Fruit fly (Drosophila melanogaster) whole organism, embryonic: ENCODE measurements around the gene CG32462.
A peak's percentile ranks its signal among the peaks of the same experiment; 100 is the strongest.

Source experiments
- Antp ChIP-seq: fragments of 200-800 bp; sonication (Bioruptor generic); optimal IDR thresholded peaks from 3 replicates; lab custom pipeline; 2016; ENCODE audit warnings: missing biosample characterization, missing genetic modification characterization
- Atf6 ChIP-seq: fragments of 200-800 bp; sonication (Bioruptor generic); IDR thresholded peaks from 2 replicates; pipeline ENCODE4 v1.3.6; 2022; ENCODE audit warnings: missing biosample characterization, missing genetic modification characterization
- CG11723 ChIP-seq: fragments of 200-800 bp; sonication (Bioruptor generic); optimal IDR thresholded peaks from 2 replicates; lab custom pipeline; 2017; ENCODE audit warnings: missing biosample characterization, mild to moderate bottlenecking, missing genetic modification characterization
- CG14050 ChIP-seq: fragments of 200-800 bp; sonication (Bioruptor generic); IDR thresholded peaks from 3 replicates; pipeline ENCODE4 v1.3.6; 2022; ENCODE audit warnings: missing biosample characterization, missing genetic modification characterization
- CG15073 ChIP-seq: fragments of 200-800 bp; sonication (Bioruptor generic); optimal IDR thresholded peaks from 2 replicates; lab custom pipeline; 2016; ENCODE audit warnings: missing biosample characterization, missing genetic modification characterization
- CG1792 ChIP-seq: fragments of 200-800 bp; sonication (Bioruptor generic); optimal IDR thresholded peaks from 2 replicates; lab custom pipeline; 2016; ENCODE audit warnings: missing biosample characterization, missing genetic modification characterization
- CG18011 ChIP-seq: fragments of 200-800 bp; sonication (Bioruptor generic); optimal IDR thresholded peaks from 2 replicates; lab custom pipeline; 2017; ENCODE audit warnings: missing biosample characterization, missing genetic modification characterization, mild to moderate bottlenecking, moderate library complexity, missing genotype
- CG30020 ChIP-seq: fragments of 200-800 bp; optimal IDR thresholded peaks from 2 replicates; lab custom pipeline; 2019; ENCODE audit warnings: missing biosample characterization, mild to moderate bottlenecking, missing genetic modification characterization, moderate library complexity
- CG30403 ChIP-seq: fragments of 200-800 bp; sonication (Bioruptor generic); optimal IDR thresholded peaks from 3 replicates; lab custom pipeline; 2016; ENCODE audit warnings: missing biosample characterization, missing genetic modification characterization
- CG3065 ChIP-seq: fragments of 200-800 bp; sonication (Bioruptor generic); optimal IDR thresholded peaks from 2 replicates; lab custom pipeline; 2016; ENCODE audit warnings: missing biosample characterization, missing genetic modification characterization
- CG42726 ChIP-seq: fragments of 200-800 bp; sonication (Bioruptor generic); IDR thresholded peaks from 2 replicates; pipeline ENCODE4 v1.3.6; 2022; ENCODE audit warnings: missing biosample characterization, missing genetic modification characterization; ENCODE audit not compliant: partially characterized antibody
- CG4328 ChIP-seq: fragments of 200-800 bp; sonication (Bioruptor generic); optimal IDR thresholded peaks from 3 replicates; lab custom pipeline; 2017; ENCODE audit warnings: missing biosample characterization, missing genetic modification reagents, missing genetic modification characterization
- CG6254 ChIP-seq: fragments of 200-800 bp; sonication (Bioruptor generic); optimal IDR thresholded peaks from 3 replicates; lab custom pipeline; 2017; ENCODE audit warnings: mild to moderate bottlenecking, missing biosample characterization, missing genetic modification reagents, missing genetic modification characterization
- CG6654 ChIP-seq: fragments of 200-800 bp; sonication (Bioruptor generic); optimal IDR thresholded peaks from 2 replicates; lab custom pipeline; 2017; ENCODE audit warnings: missing biosample characterization, mild to moderate bottlenecking, missing genetic modification characterization
- CG9437 ChIP-seq: fragments of 200-800 bp; sonication (Bioruptor generic); optimal IDR thresholded peaks from 2 replicates; lab custom pipeline; 2018; ENCODE audit warnings: missing biosample characterization, mild to moderate bottlenecking, missing genetic modification characterization
- Deaf1 ChIP-seq: fragments of 200-800 bp; optimal IDR thresholded peaks from 3 replicates; lab custom pipeline; 2019; ENCODE audit warnings: missing biosample characterization, mild to moderate bottlenecking, missing genetic modification characterization, moderate library complexity
- Dfd ChIP-seq, 2 experiments: fragments of >200 bp; optimal IDR thresholded peaks; 2 replicates each; lab custom pipeline; 2017; ENCODE audit warnings: missing biosample characterization in 2 of 2, missing genetic modification characterization in 2 of 2
- E2f2 ChIP-seq: fragments of 200-800 bp; sonication (Bioruptor generic); IDR thresholded peaks from 2 replicates; pipeline ENCODE4 v1.3.6; 2022; ENCODE audit warnings: missing biosample characterization, missing genetic modification characterization
- Eip74EF ChIP-seq, 2 experiments: fragments of 200-800 bp in 1 of 2; fragments of >200 bp in 1 of 2; sonication (Bioruptor generic) in 1 of 2; optimal IDR thresholded peaks; 2 replicates each; lab custom pipeline; 2017 to 2019; ENCODE audit warnings: missing biosample characterization in 2 of 2, missing genetic modification characterization in 2 of 2, mild to moderate bottlenecking in 1 of 2, moderate library complexity in 1 of 2
- HLH4C ChIP-seq: fragments of 200-800 bp; sonication (Bioruptor generic); IDR thresholded peaks from 3 replicates; pipeline ENCODE4 v1.3.6; 2022; ENCODE audit warnings: missing biosample characterization, missing genetic modification characterization; ENCODE audit not compliant: partially characterized antibody
- Hey ChIP-seq: fragments of 200-800 bp; sonication (Bioruptor generic); optimal IDR thresholded peaks from 3 replicates; lab custom pipeline; 2018; ENCODE audit warnings: missing biosample characterization, mild to moderate bottlenecking, missing genetic modification characterization
- MTF-1 ChIP-seq: fragments of 200-800 bp; sonication (Bioruptor generic); optimal IDR thresholded peaks from 2 replicates; lab custom pipeline; 2018; ENCODE audit warnings: missing biosample characterization, mild to moderate bottlenecking, missing genetic modification characterization, borderline replicate concordance
- Mes4 ChIP-seq: fragments of 200-800 bp; sonication (Bioruptor generic); optimal IDR thresholded peaks from 2 replicates; lab custom pipeline; 2016; ENCODE audit warnings: missing biosample characterization, missing genetic modification characterization
- Sin3A ChIP-seq: fragments of >200 bp; optimal IDR thresholded peaks from 2 replicates; lab custom pipeline; 2018
- Sry-β ChIP-seq: fragments of 200-800 bp; sonication (Bioruptor generic); optimal IDR thresholded peaks from 2 replicates; lab custom pipeline; 2018; ENCODE audit warnings: missing biosample characterization, mild to moderate bottlenecking, missing genetic modification characterization, moderate library complexity
- Ssrp ChIP-seq: fragments of 200-800 bp; sonication (Bioruptor generic); optimal IDR thresholded peaks from 2 replicates; lab custom pipeline; 2018; ENCODE audit warnings: missing biosample characterization, mild to moderate bottlenecking, missing genetic modification characterization, moderate library complexity
- ab ChIP-seq: fragments of 200-800 bp; sonication (Bioruptor generic); optimal IDR thresholded peaks from 2 replicates; lab custom pipeline; 2016; ENCODE audit warnings: missing biosample characterization, missing genetic modification characterization
- ash1 ChIP-seq: fragments of 200-800 bp; sonication (Bioruptor generic); optimal IDR thresholded peaks from 2 replicates; lab custom pipeline; 2018; ENCODE audit warnings: missing biosample characterization, mild to moderate bottlenecking, missing genetic modification characterization
- bbx ChIP-seq: fragments of 200-800 bp; sonication (Bioruptor generic); IDR thresholded peaks from 2 replicates; pipeline ENCODE4 v1.3.6; 2022; ENCODE audit warnings: missing biosample characterization, missing genetic modification characterization; ENCODE audit not compliant: partially characterized antibody
- btn ChIP-seq: fragments of 200-800 bp; sonication (Bioruptor generic); optimal IDR thresholded peaks from 2 replicates; lab custom pipeline; 2016; ENCODE audit warnings: missing biosample characterization, missing genetic modification characterization
- caup ChIP-seq: fragments of 200-800 bp; sonication (Bioruptor generic); optimal IDR thresholded peaks from 3 replicates; lab custom pipeline; 2017; ENCODE audit warnings: missing biosample characterization, mild to moderate bottlenecking, missing genetic modification characterization, moderate library complexity; ENCODE audit not compliant: severe bottlenecking
- corto ChIP-seq: fragments of 200-800 bp; sonication (Bioruptor generic); optimal IDR thresholded peaks from 2 replicates; lab custom pipeline; 2016; ENCODE audit warnings: missing biosample characterization, mild to moderate bottlenecking, missing genetic modification characterization, moderate library complexity
- croc ChIP-seq: fragments of 200-800 bp; sonication (Bioruptor generic); conservative IDR thresholded peaks from 3 replicates; pipeline ENCODE4 v1.3.6; 2022; ENCODE audit warnings: missing biosample characterization, missing genetic modification characterization
- crp ChIP-seq, 2 experiments: fragments of 200-800 bp; sonication (Bioruptor generic); optimal IDR thresholded peaks; 2 replicates in 1 of 2; 3 replicates in 1 of 2; lab custom pipeline; 2017; ENCODE audit warnings: missing biosample characterization in 2 of 2, missing genetic modification characterization in 2 of 2, mild to moderate bottlenecking in 1 of 2, moderate library complexity in 1 of 2
- dm ChIP-seq: fragments of 200-800 bp; sonication (Bioruptor generic); optimal IDR thresholded peaks from 3 replicates; lab custom pipeline; 2016; ENCODE audit warnings: missing biosample characterization, missing genetic modification characterization
- esg ChIP-seq: fragments of 200-800 bp; sonication (Bioruptor generic); conservative IDR thresholded peaks from 2 replicates; pipeline ENCODE4 v1.3.6; 2022; ENCODE audit warnings: missing biosample characterization, missing genetic modification characterization
- fd102C ChIP-seq: fragments of 200-800 bp; sonication (Bioruptor generic); optimal IDR thresholded peaks from 2 replicates; lab custom pipeline; 2018; ENCODE audit warnings: missing biosample characterization, mild to moderate bottlenecking, missing genetic modification characterization, moderate library complexity
- fd3F ChIP-seq: fragments of 200-800 bp; sonication (Bioruptor generic); optimal IDR thresholded peaks from 2 replicates; lab custom pipeline; 2018; ENCODE audit warnings: missing biosample characterization, mild to moderate bottlenecking, missing genetic modification characterization, moderate library complexity
- fu2 ChIP-seq: fragments of 200-800 bp; sonication (Bioruptor generic); optimal IDR thresholded peaks from 2 replicates; lab custom pipeline; 2016; ENCODE audit warnings: missing biosample characterization, missing genetic modification characterization
- gsb ChIP-seq: fragments of 200-800 bp; sonication (Bioruptor generic); IDR thresholded peaks from 2 replicates; pipeline ENCODE4 v1.3.6; 2022; ENCODE audit warnings: missing biosample characterization, missing genetic modification characterization
- kah ChIP-seq: fragments of 200-800 bp; sonication (Bioruptor generic); optimal IDR thresholded peaks from 2 replicates; lab custom pipeline; 2018; ENCODE audit warnings: missing biosample characterization, mild to moderate bottlenecking, missing genetic modification characterization
- ken ChIP-seq: fragments of 200-800 bp; sonication (Bioruptor generic); IDR thresholded peaks from 3 replicates; pipeline ENCODE4 v1.3.6; 2022; ENCODE audit warnings: missing biosample characterization, missing genetic modification characterization
- p53 ChIP-seq: fragments of 200-800 bp; sonication (Bioruptor generic); optimal IDR thresholded peaks from 2 replicates; lab custom pipeline; 2016; ENCODE audit warnings: missing biosample characterization, missing genetic modification characterization
- peb ChIP-seq: fragments of 200-800 bp; sonication (Bioruptor generic); IDR thresholded peaks from 2 replicates; pipeline ENCODE4 v1.3.6; 2022; ENCODE audit warnings: missing biosample characterization, missing genetic modification characterization
- seq ChIP-seq: fragments of 200-800 bp; sonication (Bioruptor generic); IDR thresholded peaks from 2 replicates; pipeline ENCODE4 v1.3.6; 2022; ENCODE audit warnings: missing biosample characterization, missing genetic modification characterization
- tgo ChIP-seq: fragments of 200-800 bp; sonication (Bioruptor generic); IDR thresholded peaks from 3 replicates; pipeline ENCODE4 v1.3.6; 2022; ENCODE audit warnings: missing biosample characterization, missing genetic modification characterization
- vfl ChIP-seq: fragments of 200-800 bp; sonication (Bioruptor generic); optimal IDR thresholded peaks from 2 replicates; lab custom pipeline; 2016; ENCODE audit warnings: missing biosample characterization, missing genetic modification characterization
- vnd ChIP-seq: fragments of 200-800 bp; sonication (Bioruptor generic); IDR thresholded peaks from 3 replicates; pipeline ENCODE4 v1.3.6; 2022; ENCODE audit warnings: missing biosample characterization, missing genetic modification characterization; ENCODE audit not compliant: partially characterized antibody

CG32462 gene

DNA sequence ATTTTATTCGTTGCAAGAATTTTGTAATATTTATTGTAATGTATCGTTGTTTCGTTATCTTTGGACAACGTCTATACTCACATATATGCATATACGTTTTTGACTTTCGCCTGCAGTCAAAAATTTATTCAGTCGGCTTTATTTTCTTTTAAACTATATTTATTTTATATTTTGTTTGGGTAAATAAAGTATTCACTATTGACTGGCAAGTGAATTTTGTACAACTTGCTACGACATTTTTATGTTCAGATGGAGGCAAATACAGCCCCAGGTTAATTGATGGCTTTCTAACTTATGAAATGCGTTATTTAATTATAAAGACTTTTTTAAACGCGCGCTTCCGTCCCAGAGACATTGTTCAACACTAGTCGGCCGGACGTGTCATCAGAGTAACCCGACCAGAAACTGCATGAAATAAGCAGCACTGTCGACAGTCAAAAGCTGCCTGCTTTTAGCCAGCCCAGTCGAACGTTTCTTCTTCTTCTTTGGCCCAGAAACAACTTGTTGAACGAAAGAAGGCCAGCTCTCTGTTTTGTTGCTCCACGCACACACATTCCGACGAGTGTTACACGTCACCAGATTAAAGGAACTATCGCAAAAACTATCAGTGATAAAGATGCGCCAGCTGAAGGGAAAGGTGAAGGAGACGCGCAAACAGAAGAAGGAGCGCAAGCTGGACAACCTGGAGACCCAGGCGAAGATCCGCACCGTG lies 10.2 kb upstream of the CG32462 start, which contains the start of gene CG33169 (continued):
- peak; percentile 67 for TF ChIP-seq peb (GFP tag; lab: Robert Waterston, UW)
- TF ChIP-seq fd102C (GFP tag; lab: Kevin White, UChicago), result peak; percentile 70
- TF ChIP-seq CG30020 (tag; lab: Kevin White, UChicago), result peak; percentile 56
- TF ChIP-seq Dfd (GFP tag; optimal IDR thresholded peaks at IDR 0.05; lab: Kevin White, UChicago), result no peak
- peak; percentile 85 for TF ChIP-seq CG1792 (GFP tag; lab: Kevin White, UChicago)
- TF ChIP-seq CG18011 (GFP tag; lab: Kevin White, UChicago), result peak; percentile 100
- peak; percentile 33 for TF ChIP-seq Ssrp (tag; lab: Kevin White, UChicago)
- TF ChIP-seq bbx (GFP tag; lab: Robert Waterston, UW), result peak; percentile 71
- TF ChIP-seq CG14050, result peak; percentile 60
- TF ChIP-seq esg (GFP tag; lab: Robert Waterston, UW), result no peak; the same call in 1 of the 2 replicates
- TF ChIP-seq caup (GFP tag; lab: Kevin White, UChicago), result peak; percentile 91
- peak; percentile 12 for TF ChIP-seq CG9437 (GFP tag; lab: Kevin White, UChicago)
- TF ChIP-seq croc (GFP tag; lab: Robert Waterston, UW), result peak; percentile 56; the same call in 2 of the 3 replicates
- TF ChIP-seq CG11723 (GFP tag; lab: Kevin White, UChicago), result peak; percentile 56
- peak; percentile 56; the same call in 1 of the 3 replicates for TF ChIP-seq vnd
- TF ChIP-seq Eip74EF (GFP tag; optimal IDR thresholded peaks at IDR 0.05; lab: Kevin White, UChicago), result no peak
- TF ChIP-seq gsb, result peak; percentile 78
- TF ChIP-seq crp (GFP tag; optimal IDR thresholded peaks at IDR 0.05; lab: Kevin White, UChicago), result peak in 1 of 2 experiments; percentile 78
- TF ChIP-seq CG30403 (GFP tag; lab: Kevin White, UChicago), result peak; percentile 78
- TF ChIP-seq ab, result peak; percentile 80
- peak; percentile 93 for TF ChIP-seq Antp (GFP tag; lab: Kevin White, UChicago)
- TF ChIP-seq seq (GFP tag; lab: Robert Waterston, UW), result no peak
- TF ChIP-seq ash1 (GFP tag; lab: Kevin White, UChicago), result peak; percentile 91
- peak; percentile 71 for TF ChIP-seq Hey (tag; lab: Kevin White, UChicago)
- TF ChIP-seq Mes4 (GFP tag; lab: Kevin White, UChicago), result peak; percentile 75
- TF ChIP-seq Sin3A (lab: Kevin White, UChicago), result peak; percentile 53
- TF ChIP-seq CG15073 (GFP tag; lab: Kevin White, UChicago), result no peak
- TF ChIP-seq CG6654 (GFP tag; lab: Kevin White, UChicago), result no peak
- peak; percentile 91 for TF ChIP-seq fu2 (GFP tag; lab: Kevin White, UChicago)
- peak; percentile 91 for TF ChIP-seq ken (GFP tag; lab: Robert Waterston, UW)
- no peak for TF ChIP-seq corto (GFP tag; lab: Kevin White, UChicago)
- peak; percentile 82 for TF ChIP-seq tgo (GFP tag; lab: Robert Waterston, UW)
- TF ChIP-seq kah (GFP tag; lab: Kevin White, UChicago), result peak; percentile 98
- TF ChIP-seq E2f2 (GFP tag; lab: Robert Waterston, UW), result peak; percentile 100
- TF ChIP-seq CG6254 (GFP tag; lab: Kevin White, UChicago), result no peak
- TF ChIP-seq Sry-β (GFP tag; lab: Kevin White, UChicago), result peak; percentile 23
- peak; percentile 89 for TF ChIP-seq p53 (GFP tag; lab: Kevin White, UChicago)
- TF ChIP-seq HLH4C, result peak; percentile 49; the same call in 1 of the 3 replicates
- peak; percentile 66 for TF ChIP-seq btn (GFP tag; lab: Kevin White, UChicago)
- TF ChIP-seq MTF-1 (GFP tag; lab: Kevin White, UChicago), result peak; percentile 76
- peak; percentile 46; the same call in 1 of the 2 replicates for TF ChIP-seq Atf6 (GFP tag; lab: Robert Waterston, UW)
- TF ChIP-seq fd3F (GFP tag; lab: Kevin White, UChicago), result peak; percentile 66
- TF ChIP-seq CG42726 (GFP tag; lab: Robert Waterston, UW), result peak; percentile 91
- TF ChIP-seq CG4328, result peak; percentile 82
- peak; percentile 74 for TF ChIP-seq CG3065
- TF ChIP-seq dm (GFP tag; lab: Kevin White, UChicago), result peak; percentile 85
- peak; percentile 69 for TF ChIP-seq Deaf1 (tag; lab: Kevin White, UChicago)
- peak; percentile 93 for TF ChIP-seq vfl (GFP tag; lab: Kevin White, UChicago)
